Fruit fly (Drosophila melanogaster): ENCODE data around the gene Vm34Ca.

Vm34Ca gene

dm6 chr2L:13414525-13415481, 3.4 kb upstream of the Vm34Ca start, which contains the start of the genes CG16956, CG42784 and CG43850:
Gene CG16956, minus strand, starts transcription at chr2L:13414575.
Gene CG42784, plus strand, starts transcription at chr2L:13415431.
Gene CG43850, plus strand, starts transcription at chr2L:13415431.
- TF ChIP-seq ss (GFP tag; optimal IDR thresholded peaks at IDR 0.05) (peak in 1 of 2 experiments; percentile 34), Ets96B (tag; optimal IDR thresholded peaks at IDR 0.05) (no peak), CG6808 (GFP tag; optimal IDR thresholded peaks at IDR 0.05) (peak; percentile 27), fd59A (GFP tag; optimal IDR thresholded peaks at IDR 0.05) (peak; percentile 10), CG3032 (tag; optimal IDR thresholded peaks at IDR 0.05) (no peak), salr (GFP tag; optimal IDR thresholded peaks at IDR 0.05) (peak in 1 of 2 experiments; percentile 14), Eip78C (GFP tag) (peak; percentile 57), achi (GFP tag; optimal IDR thresholded peaks at IDR 0.05) (peak; percentile 17), svp (GFP tag) (peak; percentile 15), Eip75B (GFP tag; optimal IDR thresholded peaks at IDR 0.05) (peak; percentile 7), CG34406 (GFP tag; optimal IDR thresholded peaks at IDR 0.05) (peak; percentile 2), OdsH (GFP tag; optimal IDR thresholded peaks at IDR 0.05) (no peak)

- TF ChIP-seq Lpt (GFP tag; optimal IDR thresholded peaks at IDR 0.05): no peak
- TF ChIP-seq vri (GFP tag; optimal IDR thresholded peaks at IDR 0.05): no peak
- no peak for TF ChIP-seq CG11902 (GFP tag; optimal IDR thresholded peaks at IDR 0.05)
- TF ChIP-seq dsx (GFP tag; optimal IDR thresholded peaks at IDR 0.05; ENCODE audit: poor library complexity, severe bottlenecking): no peak
- no peak for TF ChIP-seq ss (GFP tag; optimal IDR thresholded peaks at IDR 0.05)
- TF ChIP-seq Ets21C (GFP tag; optimal IDR thresholded peaks at IDR 0.05): no peak
- no peak for TF ChIP-seq Eip75B (GFP tag; optimal IDR thresholded peaks at IDR 0.05)
- TF ChIP-seq CG1621 (tag; optimal IDR thresholded peaks at IDR 0.05): no peak
- no peak for TF ChIP-seq OdsH (GFP tag; optimal IDR thresholded peaks at IDR 0.05)
- TF ChIP-seq svp (GFP tag): no peak
- no peak for TF ChIP-seq Met (GFP tag; optimal IDR thresholded peaks at IDR 0.05)
- no peak for TF ChIP-seq Eip93F (GFP tag; optimal IDR thresholded peaks at IDR 0.05)
These were observed 788 bp upstream of the Vm34Ca start, which contains the start of gene Flad2 for dm6 chr2L:13412219-13412618. Gene Flad2, plus strand, starts transcription at chr2L:13412519.

- peak; percentile 30 for TF ChIP-seq CG3919 (GFP tag; optimal IDR thresholded peaks at IDR 0.05)
- TF ChIP-seq achi (GFP tag; optimal IDR thresholded peaks at IDR 0.05): peak; percentile 18
- peak; percentile 52; the same call in 1 of the 3 replicates for TF ChIP-seq CG8119 (GFP tag; IDR thresholded peaks at IDR 0.05)
- no peak for TF ChIP-seq Gug (GFP tag; IDR thresholded peaks at IDR 0.05)
- TF ChIP-seq eg (GFP tag; IDR thresholded peaks at IDR 0.05): no peak
- no peak for TF ChIP-seq Eip93F (GFP tag; optimal IDR thresholded peaks at IDR 0.05)
- TF ChIP-seq CG3032 (tag; optimal IDR thresholded peaks at IDR 0.05): no peak
- TF ChIP-seq Eip78C (GFP tag): peak; percentile 59
- TF ChIP-seq Lpt (GFP tag; optimal IDR thresholded peaks at IDR 0.05): no peak
- TF ChIP-seq svp (GFP tag): peak; percentile 29
- TF ChIP-seq Smox (GFP tag; optimal IDR thresholded peaks at IDR 0.05): no peak
- no peak for TF ChIP-seq CG1621 (tag; optimal IDR thresholded peaks at IDR 0.05)
- no peak for TF ChIP-seq CG8319 (GFP tag; optimal IDR thresholded peaks at IDR 0.05)
- TF ChIP-seq CG10631 (GFP tag; optimal IDR thresholded peaks at IDR 0.05): peak; percentile 15
- TF ChIP-seq ss (GFP tag; optimal IDR thresholded peaks at IDR 0.05): no peak
- no peak for TF ChIP-seq Hr39 (GFP tag; optimal IDR thresholded peaks at IDR 0.05)
- 0 out of 3 replicates have a peak, but pooled peaks have one; percentile 24 for TF ChIP-seq CG6163 (GFP tag; IDR thresholded peaks at IDR 0.05)
- TF ChIP-seq CG6854 (GFP tag; optimal IDR thresholded peaks at IDR 0.05): no peak
- TF ChIP-seq Ets96B (tag; optimal IDR thresholded peaks at IDR 0.05): no peak
- no peak for TF ChIP-seq dsx (GFP tag; optimal IDR thresholded peaks at IDR 0.05; ENCODE audit: poor library complexity, severe bottlenecking)
- peak; percentile 37 for TF ChIP-seq Hr4 (GFP tag; optimal IDR thresholded peaks at IDR 0.05)
- peak; percentile 51 for TF ChIP-seq CG32006 (GFP tag; optimal IDR thresholded peaks at IDR 0.05)
- TF ChIP-seq Sox102F (GFP tag; optimal IDR thresholded peaks at IDR 0.05): no peak
- TF ChIP-seq Sox15 (GFP tag; optimal IDR thresholded peaks at IDR 0.05): no peak
- no peak for TF ChIP-seq CG34406 (GFP tag; optimal IDR thresholded peaks at IDR 0.05)
- no peak for TF ChIP-seq lz (GFP tag; optimal IDR thresholded peaks at IDR 0.05)
- no peak for TF ChIP-seq esn (GFP tag; optimal IDR thresholded peaks at IDR 0.05)
- no peak for TF ChIP-seq fd59A (GFP tag; optimal IDR thresholded peaks at IDR 0.05)
- TF ChIP-seq Sox14 (GFP tag; optimal IDR thresholded peaks at IDR 0.05): peak; percentile 5
- no peak for TF ChIP-seq salr (GFP tag; optimal IDR thresholded peaks at IDR 0.05)
- peak; percentile 23 for TF ChIP-seq net (GFP tag; optimal IDR thresholded peaks at IDR 0.05)
- TF ChIP-seq topi (GFP tag; optimal IDR thresholded peaks at IDR 0.05): no peak
- TF ChIP-seq CG15336 (GFP tag; IDR thresholded peaks at IDR 0.05): peak; percentile 54
- no peak for TF ChIP-seq CG10669 (GFP tag; optimal IDR thresholded peaks at IDR 0.05)
- no peak for TF ChIP-seq CG11294 (GFP tag; IDR thresholded peaks at IDR 0.05)
- TF ChIP-seq spab (GFP tag; optimal IDR thresholded peaks at IDR 0.05): no peak
- no peak for TF ChIP-seq Eip75B (GFP tag; optimal IDR thresholded peaks at IDR 0.05)
These were observed 11.9 kb downstream of the Vm34Ca start for dm6 chr2L:13399565-13399964.
